Worm (Caenorhabditis elegans) whole organism, late embryonic: Measurements from ENCODE around the gene Y41C4A.21.

ENCODE experiments used
- ama-1 ChIP-seq: fragments of 150-350 bp; optimal IDR thresholded peaks from 2 replicates; lab custom pipeline; 2014
- ceh-34 ChIP-seq: sonication (generic microtip); optimal IDR thresholded peaks from 2 replicates; lab custom pipeline; 2016; ENCODE audit warnings: mild to moderate bottlenecking, missing genetic modification characterization, missing compliant biosample characterization
- ceh-9 ChIP-seq: sonication (generic microtip); optimal IDR thresholded peaks from 2 replicates; lab custom pipeline; 2016; ENCODE audit warnings: mild to moderate bottlenecking, missing genetic modification characterization, inconsistent platforms, missing compliant biosample characterization
- dve-1 ChIP-seq: sonication (generic microtip); optimal IDR thresholded peaks from 2 replicates; lab custom pipeline; 2017; ENCODE audit warnings: antibody characterized with exemption, mild to moderate bottlenecking, missing genetic modification characterization, missing compliant biosample characterization
- elt-4 ChIP-seq: sonication (generic microtip); optimal IDR thresholded peaks from 2 replicates; lab custom pipeline; 2016; ENCODE audit warnings: missing genetic modification characterization, missing compliant biosample characterization
- hlh-15 ChIP-seq: sonication (generic microtip); optimal IDR thresholded peaks from 2 replicates; lab custom pipeline; 2016; ENCODE audit warnings: missing genetic modification characterization, missing compliant biosample characterization
- lin-11 ChIP-seq: fragments of 200-800 bp; sonication (Bioruptor generic); optimal IDR thresholded peaks from 2 replicates; lab custom pipeline; 2018; ENCODE audit warnings: mild to moderate bottlenecking, missing genetic modification characterization, missing compliant biosample characterization
- pag-3 ChIP-seq: sonication (generic microtip); optimal IDR thresholded peaks from 2 replicates; lab custom pipeline; 2016; ENCODE audit warnings: missing compliant biosample characterization, missing genetic modification characterization, borderline replicate concordance
- ttx-3 ChIP-seq: sonication (generic microtip); optimal IDR thresholded peaks from 2 replicates; lab custom pipeline; 2016; ENCODE audit warnings: missing genetic modification reagents, missing genetic modification characterization, missing compliant biosample characterization
- unc-55 ChIP-seq: sonication (generic microtip); optimal IDR thresholded peaks from 2 replicates; lab custom pipeline; 2017; ENCODE audit warnings: missing biosample characterization, missing genetic modification reagents, missing genetic modification characterization
- unc-86 ChIP-seq: sonication (generic microtip); optimal IDR thresholded peaks from 2 replicates; lab custom pipeline; 2016; ENCODE audit warnings: missing genetic modification characterization, missing compliant biosample characterization

DNA sequence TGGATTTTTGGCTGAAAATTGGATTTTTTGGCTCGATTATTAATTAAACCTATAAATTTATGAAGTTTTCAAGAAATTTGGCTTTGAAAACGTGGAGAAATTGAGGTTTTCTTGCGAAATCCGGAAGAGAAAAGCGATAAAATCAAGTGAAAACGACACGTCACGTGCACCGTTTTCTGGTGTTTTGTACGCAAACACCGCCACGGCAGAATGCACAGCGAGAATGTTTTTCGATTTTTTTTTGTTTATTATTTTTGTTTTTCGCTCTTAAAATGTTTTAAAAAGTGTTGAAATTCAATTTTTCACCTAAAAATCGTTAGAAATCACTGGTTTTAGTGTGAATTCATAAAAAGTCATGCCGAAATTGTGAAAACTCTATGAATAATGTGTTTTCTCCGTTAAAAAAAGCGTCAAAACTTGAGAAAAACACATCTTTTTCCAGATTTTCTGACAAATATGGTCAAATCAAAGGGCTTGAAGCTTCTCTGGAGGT, 42.4 kb downstream of the Y41C4A.21 start, which contains the start of gene immp-1:
- TF ChIP-seq lin-11, result no peak
- TF ChIP-seq elt-4 (tag; lab: Kevin White, UChicago), result no peak
- no peak for TF ChIP-seq ceh-9
- TF ChIP-seq unc-55, result no peak
- TF ChIP-seq ama-1 (lab: Kevin White, UChicago), result no peak
- TF ChIP-seq ceh-34 (tag; lab: Kevin White, UChicago), result no peak
- TF ChIP-seq hlh-15 (tag; lab: Kevin White, UChicago), result no peak
- no peak for TF ChIP-seq ttx-3 (tag; lab: Kevin White, UChicago)
- no peak for TF ChIP-seq dve-1 (tag; lab: Kevin White, UChicago)
- no peak for TF ChIP-seq pag-3
- no peak for TF ChIP-seq unc-86 (tag; lab: Kevin White, UChicago)
